Fruit fly (Drosophila melanogaster) whole organism, prepupa: ENCODE results near the gene Pen.
A peak's percentile ranks its signal among the peaks of the same experiment; 100 is the strongest.

Experiments used
- CG10631 ChIP-seq: fragments of 200-800 bp; sonication (Bioruptor generic); optimal IDR thresholded peaks from 2 replicates; lab custom pipeline; 2016; ENCODE audit warnings: missing biosample characterization, missing genetic modification characterization
- CG10669 ChIP-seq: fragments of 200-800 bp; sonication (Bioruptor generic); optimal IDR thresholded peaks from 3 replicates; lab custom pipeline; 2018; ENCODE audit warnings: missing biosample characterization, mild to moderate bottlenecking, missing genetic modification characterization, moderate library complexity
- CG11294 ChIP-seq: fragments of 200-800 bp; sonication (Bioruptor generic); IDR thresholded peaks from 2 replicates; pipeline ENCODE4 v1.3.6; 2022; ENCODE audit warnings: missing biosample characterization, missing genetic modification characterization
- CG11762 ChIP-seq: fragments of 200-800 bp; sonication (Bioruptor generic); optimal IDR thresholded peaks from 3 replicates; lab custom pipeline; 2016; ENCODE audit warnings: missing biosample characterization, missing genetic modification characterization; ENCODE audit not compliant: insufficient read depth
- CG15336 ChIP-seq: fragments of 200-800 bp; sonication (Bioruptor generic); IDR thresholded peaks from 2 replicates; pipeline ENCODE4 v1.3.6; 2022; ENCODE audit warnings: missing biosample characterization, missing genetic modification characterization
- CG1621 ChIP-seq: fragments of 200-800 bp; sonication (Bioruptor generic); optimal IDR thresholded peaks from 3 replicates; lab custom pipeline; 2018; ENCODE audit warnings: missing biosample characterization, mild to moderate bottlenecking, missing genetic modification characterization
- CG16779 ChIP-seq: fragments of 200-800 bp; sonication (Bioruptor generic); optimal IDR thresholded peaks from 3 replicates; lab custom pipeline; 2017; ENCODE audit warnings: missing biosample characterization, mild to moderate bottlenecking, missing genetic modification characterization
- CG3032 ChIP-seq: fragments of 200-800 bp; optimal IDR thresholded peaks from 2 replicates; lab custom pipeline; 2019; ENCODE audit warnings: missing biosample characterization, mild to moderate bottlenecking, missing genetic modification characterization, moderate library complexity
- CG32006 ChIP-seq: fragments of 200-800 bp; sonication (Bioruptor generic); optimal IDR thresholded peaks from 3 replicates; lab custom pipeline; 2017; ENCODE audit warnings: missing biosample characterization, mild to moderate bottlenecking, missing genetic modification characterization
- CG3919 ChIP-seq: fragments of 200-800 bp; sonication (Bioruptor generic); optimal IDR thresholded peaks from 3 replicates; lab custom pipeline; 2016; ENCODE audit warnings: missing biosample characterization, missing genetic modification characterization
- CG6163 ChIP-seq: fragments of 200-800 bp; sonication (Bioruptor generic); IDR thresholded peaks from 3 replicates; pipeline ENCODE4 v1.3.6; 2022; ENCODE audit warnings: missing biosample characterization, missing genetic modification characterization
- CG6276 ChIP-seq: fragments of 200-800 bp; sonication (Bioruptor generic); optimal IDR thresholded peaks from 2 replicates; lab custom pipeline; 2017; ENCODE audit warnings: missing biosample characterization, mild to moderate bottlenecking, missing genetic modification characterization
- CG6792 ChIP-seq: fragments of 200-800 bp; sonication (Bioruptor generic); optimal IDR thresholded peaks from 3 replicates; lab custom pipeline; 2016; ENCODE audit warnings: missing biosample characterization, missing genetic modification characterization
- CG6808 ChIP-seq: fragments of 200-800 bp; sonication (Bioruptor generic); optimal IDR thresholded peaks from 3 replicates; lab custom pipeline; 2017; ENCODE audit warnings: missing biosample characterization, missing genetic modification characterization, mild to moderate bottlenecking, moderate library complexity, missing genetic modification reagents
- CG8119 ChIP-seq: fragments of 200-800 bp; sonication (Bioruptor generic); IDR thresholded peaks from 3 replicates; pipeline ENCODE4 v1.3.6; 2022; ENCODE audit warnings: missing biosample characterization, missing genetic modification characterization
- CG8319 ChIP-seq: fragments of 200-800 bp; sonication (Bioruptor generic); optimal IDR thresholded peaks from 3 replicates; lab custom pipeline; 2016; ENCODE audit warnings: missing biosample characterization, missing genetic modification characterization
- CG9139 ChIP-seq: fragments of 200-800 bp; sonication (Bioruptor generic); optimal IDR thresholded peaks from 3 replicates; lab custom pipeline; 2017; ENCODE audit warnings: missing biosample characterization, mild to moderate bottlenecking, missing genetic modification characterization
- Eip75B ChIP-seq: fragments of 200-800 bp; sonication (Bioruptor generic); optimal IDR thresholded peaks from 3 replicates; lab custom pipeline; 2016; ENCODE audit warnings: missing biosample characterization, missing genetic modification characterization
- Eip78C ChIP-seq: fragments of 200-800 bp; sonication (Bioruptor generic); peaks from one replicate; lab custom pipeline; 2016; ENCODE audit warnings: missing biosample characterization, missing genetic modification characterization
- Eip93F ChIP-seq: fragments of 200-800 bp; sonication (Bioruptor generic); optimal IDR thresholded peaks from 2 replicates; lab custom pipeline; 2016; ENCODE audit warnings: missing biosample characterization, mild to moderate bottlenecking, missing genetic modification characterization
- Ets96B ChIP-seq: fragments of 200-800 bp; optimal IDR thresholded peaks from 2 replicates; lab custom pipeline; 2019; ENCODE audit warnings: missing biosample characterization, mild to moderate bottlenecking, missing genetic modification characterization, moderate library complexity
- Gug ChIP-seq: fragments of 200-800 bp; sonication (Bioruptor generic); IDR thresholded peaks from 2 replicates; pipeline ENCODE4 v1.3.6; 2022; ENCODE audit warnings: missing biosample characterization, missing genetic modification characterization
- Hr38 ChIP-seq: sonication (Bioruptor generic); optimal IDR thresholded peaks from 2 replicates; lab custom pipeline; 2016; ENCODE audit warnings: missing biosample characterization, missing genetic modification characterization
- Hr39 ChIP-seq: fragments of 200-800 bp; sonication (Bioruptor generic); optimal IDR thresholded peaks from 2 replicates; lab custom pipeline; 2016; ENCODE audit warnings: missing biosample characterization, missing genetic modification characterization
- Hr4 ChIP-seq: fragments of 200-800 bp; sonication (Bioruptor generic); optimal IDR thresholded peaks from 3 replicates; lab custom pipeline; 2016; ENCODE audit warnings: missing biosample characterization, missing genetic modification characterization
- Lpt ChIP-seq: fragments of 200-800 bp; sonication (Bioruptor generic); optimal IDR thresholded peaks from 3 replicates; lab custom pipeline; 2016; ENCODE audit warnings: missing biosample characterization, missing genetic modification characterization
- Met ChIP-seq: fragments of 200-800 bp; sonication (Bioruptor generic); optimal IDR thresholded peaks from 3 replicates; lab custom pipeline; 2016; ENCODE audit warnings: missing biosample characterization, missing genetic modification characterization
- Smox ChIP-seq: fragments of 200-800 bp; sonication (Bioruptor generic); optimal IDR thresholded peaks from 3 replicates; lab custom pipeline; 2016; ENCODE audit warnings: missing biosample characterization, missing genetic modification characterization
- Sox102F ChIP-seq: fragments of 200-800 bp; sonication (Bioruptor generic); optimal IDR thresholded peaks from 2 replicates; lab custom pipeline; 2016; ENCODE audit warnings: missing biosample characterization, mild to moderate bottlenecking, missing genetic modification characterization
- Sox14 ChIP-seq: fragments of 200-800 bp; sonication (Bioruptor generic); optimal IDR thresholded peaks from 3 replicates; lab custom pipeline; 2016; ENCODE audit warnings: missing biosample characterization, missing genetic modification characterization
- Sox15 ChIP-seq: fragments of 200-800 bp; sonication (Bioruptor generic); optimal IDR thresholded peaks from 3 replicates; lab custom pipeline; 2016; ENCODE audit warnings: missing biosample characterization, missing genetic modification characterization
- achi ChIP-seq: fragments of 200-800 bp; sonication (Bioruptor generic); optimal IDR thresholded peaks from 3 replicates; lab custom pipeline; 2016; ENCODE audit warnings: missing biosample characterization, missing genetic modification characterization
- cyc ChIP-seq: fragments of 200-800 bp; sonication (Bioruptor generic); optimal IDR thresholded peaks from 3 replicates; lab custom pipeline; 2016; ENCODE audit warnings: missing biosample characterization, missing genetic modification characterization
- dsx ChIP-seq: fragments of 200-800 bp; optimal IDR thresholded peaks from 3 replicates; lab custom pipeline; 2019; ENCODE audit warnings: missing biosample characterization, mild to moderate bottlenecking, missing genetic modification characterization, moderate library complexity; ENCODE audit not compliant: poor library complexity, severe bottlenecking
- eg ChIP-seq: fragments of 200-800 bp; sonication (Bioruptor generic); IDR thresholded peaks from 3 replicates; pipeline ENCODE4 v1.3.6; 2022; ENCODE audit warnings: missing biosample characterization, missing genetic modification characterization
- fd85E ChIP-seq: fragments of 200-800 bp; sonication (Bioruptor generic); optimal IDR thresholded peaks from 3 replicates; lab custom pipeline; 2016; ENCODE audit warnings: missing biosample characterization, missing genetic modification characterization
- lz ChIP-seq: fragments of 200-800 bp; sonication (Bioruptor generic); optimal IDR thresholded peaks from 3 replicates; lab custom pipeline; 2016; ENCODE audit warnings: missing biosample characterization, missing genetic modification characterization
- pdm3 ChIP-seq: fragments of 200-800 bp; sonication (Bioruptor generic); optimal IDR thresholded peaks from 3 replicates; lab custom pipeline; 2016; ENCODE audit warnings: missing biosample characterization, missing genetic modification characterization
- spab ChIP-seq: fragments of 200-800 bp; sonication (Bioruptor generic); optimal IDR thresholded peaks from 2 replicates; lab custom pipeline; 2017; ENCODE audit warnings: missing biosample characterization, mild to moderate bottlenecking, missing genetic modification characterization, missing genetic modification reagents
- ss ChIP-seq, 2 experiments: fragments of 200-800 bp; sonication (Bioruptor generic); optimal IDR thresholded peaks; 2 replicates in 1 of 2; 3 replicates in 1 of 2; lab custom pipeline; 2017 to 2018; ENCODE audit warnings: mild to moderate bottlenecking in 2 of 2, missing biosample characterization in 2 of 2, missing genetic modification characterization in 2 of 2, moderate library complexity in 1 of 2
- svp ChIP-seq: fragments of 200-800 bp; sonication (Bioruptor generic); peaks from one replicate; lab custom pipeline; 2016; ENCODE audit warnings: missing biosample characterization, missing genetic modification characterization
- vri ChIP-seq: fragments of 200-800 bp; sonication (Bioruptor generic); optimal IDR thresholded peaks from 3 replicates; lab custom pipeline; 2016; ENCODE audit warnings: missing biosample characterization, mild to moderate bottlenecking, missing genetic modification characterization

Pen gene

dm6 chr2L:10057236-10057635, 536 bp downstream of the Pen start (continued):
- TF ChIP-seq CG10669 (GFP tag; lab: Kevin White, UChicago) (peak; percentile 97), CG10631 (peak; percentile 98), CG9139 (GFP tag; lab: Kevin White, UChicago) (peak; percentile 86), Eip78C (GFP tag; lab: Kevin White, UChicago) (peak; percentile 99), CG32006 (GFP tag; lab: Kevin White, UChicago) (peak; percentile 95), CG16779 (peak; percentile 93), Eip93F (GFP tag; lab: Kevin White, UChicago) (peak; percentile 92), dsx (peak; percentile 91), CG3919 (GFP tag; lab: Kevin White, UChicago) (peak; percentile 99), achi (GFP tag; lab: Kevin White, UChicago) (peak; percentile 96), CG1621 (tag; lab: Kevin White, UChicago) (peak; percentile 94), CG6276 (GFP tag; lab: Kevin White, UChicago) (peak; percentile 85), spab (GFP tag; lab: Kevin White, UChicago) (peak; percentile 95), CG6163 (GFP tag; lab: Robert Waterston, UW) (peak; percentile 99), Gug (peak; percentile 93), Eip75B (GFP tag; lab: Kevin White, UChicago) (peak; percentile 98), CG8119 (peak; percentile 94), CG15336 (GFP tag; lab: Robert Waterston, UW) (peak; percentile 93), Smox (GFP tag; lab: Kevin White, UChicago) (peak; percentile 98), CG6792 (GFP tag; lab: Kevin White, UChicago) (peak; percentile 98), Sox102F (GFP tag; lab: Kevin White, UChicago) (peak; percentile 98), Hr39 (GFP tag; lab: Kevin White, UChicago) (peak; percentile 98), CG11762 (GFP tag; lab: Kevin White, UChicago) (peak; percentile 89), Hr38 (peak; percentile 20), ss (GFP tag; optimal IDR thresholded peaks at IDR 0.05; lab: Kevin White, UChicago) (peak; percentile 88 to 92), CG8319 (peak; percentile 96), CG6808 (GFP tag; lab: Kevin White, UChicago) (peak; percentile 94), CG11294 (GFP tag; lab: Robert Waterston, UW) (peak; percentile 90)

- no peak for TF ChIP-seq eg (GFP tag; lab: Robert Waterston, UW)
- no peak for TF ChIP-seq Lpt
- no peak for TF ChIP-seq vri (GFP tag; lab: Kevin White, UChicago)
- no peak for TF ChIP-seq CG6808 (GFP tag; lab: Kevin White, UChicago)
- no peak for TF ChIP-seq ss (GFP tag; optimal IDR thresholded peaks at IDR 0.05; lab: Kevin White, UChicago)
- TF ChIP-seq CG8119: no peak
- no peak for TF ChIP-seq fd85E
- no peak for TF ChIP-seq CG3032
- TF ChIP-seq Ets96B (tag; lab: Kevin White, UChicago): no peak
- TF ChIP-seq Sox15 (GFP tag; lab: Kevin White, UChicago): no peak
- TF ChIP-seq CG10669 (GFP tag; lab: Kevin White, UChicago): no peak
- TF ChIP-seq Met (GFP tag; lab: Kevin White, UChicago): no peak
- no peak for TF ChIP-seq dsx
- TF ChIP-seq Hr4 (GFP tag; lab: Kevin White, UChicago): no peak
- no peak for TF ChIP-seq pdm3 (GFP tag; lab: Kevin White, UChicago)
- no peak for TF ChIP-seq Sox14
- TF ChIP-seq CG10631: no peak
- no peak for TF ChIP-seq cyc (GFP tag; lab: Kevin White, UChicago)
- TF ChIP-seq svp (GFP tag; lab: Kevin White, UChicago): no peak
- no peak for TF ChIP-seq lz (GFP tag; lab: Kevin White, UChicago)
These were observed 3.8 kb downstream of the Pen start, which contains the start of gene Spn31A for dm6 chr2L:10060516-10060915. Gene Spn31A, plus strand, starts transcription at chr2L:10060816.
